Worm (Caenorhabditis elegans) whole organism, late embryonic: ENCODE data around the gene tars-1.

ENCODE experiments used
- C08G9.2 ChIP-seq: sonication (generic microtip); optimal IDR thresholded peaks from 2 replicates; lab custom pipeline; 2016; ENCODE audit warnings: mild to moderate bottlenecking, missing genetic modification characterization, moderate library complexity, missing compliant biosample characterization
- ceh-22 ChIP-seq: sonication (generic microtip); optimal IDR thresholded peaks from 2 replicates; lab custom pipeline; 2017; ENCODE audit warnings: missing biosample characterization, missing genetic modification characterization
- ceh-24 ChIP-seq: sonication (generic microtip); optimal IDR thresholded peaks from 2 replicates; lab custom pipeline; 2016; ENCODE audit warnings: mild to moderate bottlenecking, missing genetic modification characterization, missing compliant biosample characterization
- ceh-30 ChIP-seq: fragments of 150-350 bp; optimal IDR thresholded peaks from 2 replicates; lab custom pipeline; 2014; ENCODE audit warnings: missing biosample characterization, missing genetic modification characterization
- ceh-34 ChIP-seq: sonication (generic microtip); optimal IDR thresholded peaks from 2 replicates; lab custom pipeline; 2016; ENCODE audit warnings: mild to moderate bottlenecking, missing genetic modification characterization, missing compliant biosample characterization
- ceh-6 ChIP-seq: fragments of 200-800 bp; sonication (Bioruptor generic); optimal IDR thresholded peaks from 2 replicates; lab custom pipeline; 2018; ENCODE audit warnings: mild to moderate bottlenecking, missing genetic modification characterization, missing compliant biosample characterization
- fkh-10 ChIP-seq: fragments of 150-350 bp; optimal IDR thresholded peaks from 2 replicates; lab custom pipeline; 2014; ENCODE audit warnings: missing biosample characterization, missing genetic modification reagents, missing genetic modification characterization
- nhr-11 ChIP-seq: fragments of 150-350 bp; optimal IDR thresholded peaks from 2 replicates; lab custom pipeline; 2014; ENCODE audit warnings: missing biosample characterization, missing genetic modification characterization
- pat-9 ChIP-seq: fragments of 200-800 bp; sonication (Bioruptor generic); optimal IDR thresholded peaks from 2 replicates; lab custom pipeline; 2018; ENCODE audit warnings: mild to moderate bottlenecking, missing genetic modification characterization, moderate library complexity, missing compliant biosample characterization
- pha-2 ChIP-seq: sonication (generic microtip); optimal IDR thresholded peaks from 2 replicates; lab custom pipeline; 2017; ENCODE audit warnings: mild to moderate bottlenecking, missing genetic modification characterization, missing compliant biosample characterization
- pha-4 ChIP-seq: fragments of 150-350 bp; optimal IDR thresholded peaks from 2 replicates; lab custom pipeline; 2018; ENCODE audit warnings: missing biosample characterization, missing genetic modification reagents, missing genetic modification characterization
- tbx-2 ChIP-seq: sonication (generic microtip); optimal IDR thresholded peaks from 2 replicates; lab custom pipeline; 2016; ENCODE audit warnings: missing genetic modification characterization, missing compliant biosample characterization
- unc-55 ChIP-seq: sonication (generic microtip); optimal IDR thresholded peaks from 2 replicates; lab custom pipeline; 2017; ENCODE audit warnings: missing biosample characterization, missing genetic modification reagents, missing genetic modification characterization

- TF ChIP-seq pha-4 (tag; lab: Kevin White, UChicago) (no peak), tbx-2 (tag; lab: Kevin White, UChicago) (no peak), nhr-11 (no peak), fkh-10 (GFP tag; lab: Kevin White, UChicago) (no peak), ceh-34 (tag; lab: Kevin White, UChicago) (no peak), unc-55 (no peak), C08G9.2 (tag; lab: Kevin White, UChicago) (no peak), ceh-22 (tag; lab: Kevin White, UChicago) (no peak), ceh-6 (GFP tag; lab: Kevin White, UChicago) (no peak), ceh-30 (tag; lab: Kevin White, UChicago) (no peak), ceh-24 (tag; lab: Kevin White, UChicago) (no peak), pha-2 (tag; lab: Kevin White, UChicago) (no peak), pat-9 (tag; lab: Kevin White, UChicago) (no peak)
Observed at ce11 chrII:11688643-11689042, 6.8 kb downstream of the tars-1 start, which contains the start of gene kel-1.
